Worm (Caenorhabditis elegans) whole organism, L4 larva: ENCODE data around the gene cyp-31A3.
"Not testable (repeated sequence)": the region's sequence is repeated elsewhere in the genome, so short reads cannot be mapped to it uniquely, and the experiment has no call there.

Source experiments
- F26F4.8 ChIP-seq: fragments of 200-800 bp; sonication (Bioruptor generic); conservative IDR thresholded peaks from 2 replicates; pipeline ENCODE4 v1.3.6; 2022; ENCODE audit warnings: missing genetic modification characterization, missing compliant biosample characterization
- F49E8.2 ChIP-seq: sonication (generic microtip); optimal IDR thresholded peaks from 2 replicates; lab custom pipeline; 2016; ENCODE audit warnings: missing compliant biosample characterization, mild to moderate bottlenecking, missing genetic modification characterization, borderline replicate concordance
- T20F7.1 ChIP-seq: fragments of 200-800 bp; sonication (Bioruptor generic); optimal IDR thresholded peaks from 2 replicates; lab custom pipeline; 2018; ENCODE audit warnings: mild to moderate bottlenecking, missing genetic modification characterization, missing compliant biosample characterization
- Y48G9A.11 ChIP-seq: fragments of 200-800 bp; sonication (Bioruptor generic); IDR thresholded peaks from 2 replicates; pipeline ENCODE4 v1.3.6; 2022; ENCODE audit warnings: missing genetic modification reagents, missing genetic modification characterization, missing compliant biosample characterization
- Y5F2A.4 ChIP-seq: fragments of 200-800 bp; sonication (Bioruptor generic); optimal IDR thresholded peaks from 2 replicates; lab custom pipeline; 2018; ENCODE audit warnings: mild to moderate bottlenecking, missing genetic modification characterization, missing compliant biosample characterization
- Y75B8A.6 ChIP-seq: fragments of 200-800 bp; sonication (Bioruptor generic); IDR thresholded peaks from 2 replicates; pipeline ENCODE4 v1.3.6; 2022; ENCODE audit warnings: missing genetic modification reagents, missing genetic modification characterization, missing compliant biosample characterization
- ZK546.5 ChIP-seq, 2 experiments: sonication (generic microtip); optimal IDR thresholded peaks; 2 replicates each; lab custom pipeline; 2017; ENCODE audit warnings: missing biosample characterization in 2 of 2, missing genetic modification characterization in 2 of 2
- ceh-20 ChIP-seq: fragments of 200-800 bp; sonication (Bioruptor generic); IDR thresholded peaks from 2 replicates; pipeline ENCODE4 v1.3.6; 2022; ENCODE audit warnings: missing genetic modification reagents, missing genetic modification characterization, missing compliant biosample characterization
- ctbp-1 ChIP-seq: fragments of 200-800 bp; sonication (Bioruptor generic); IDR thresholded peaks from 2 replicates; pipeline ENCODE4 v1.3.6; 2022; ENCODE audit warnings: missing genetic modification reagents, missing genetic modification characterization, missing compliant biosample characterization
- daf-16 ChIP-seq, 3 experiments: sonication (generic microtip); optimal IDR thresholded peaks; 2 replicates each; lab custom pipeline; 2016 to 2017; ENCODE audit warnings: missing genetic modification characterization in 3 of 3, missing genetic modification reagents in 3 of 3, mild to moderate bottlenecking in 2 of 3, missing compliant biosample characterization in 2 of 3, missing biosample characterization in 1 of 3, moderate library complexity in 1 of 3
- daf-19 ChIP-seq: fragments of 200-800 bp; sonication (Bioruptor generic); conservative IDR thresholded peaks from 2 replicates; pipeline ENCODE4 v1.3.6; 2022; ENCODE audit warnings: missing genetic modification characterization, missing compliant biosample characterization
- daf-8 ChIP-seq: fragments of 200-800 bp; sonication (Bioruptor generic); IDR thresholded peaks from 2 replicates; pipeline ENCODE4 v1.3.6; 2022; ENCODE audit warnings: missing genetic modification characterization, missing compliant biosample characterization
- dmd-6 ChIP-seq: fragments of 200-800 bp; sonication (Bioruptor generic); IDR thresholded peaks from 2 replicates; pipeline ENCODE4 v1.3.6; 2022; ENCODE audit warnings: missing genetic modification reagents, missing genetic modification characterization, missing compliant biosample characterization
- dmd-8 ChIP-seq: fragments of 200-800 bp; sonication (Bioruptor generic); IDR thresholded peaks from 2 replicates; pipeline ENCODE4 v1.3.6; 2022; ENCODE audit warnings: missing genetic modification characterization, missing compliant biosample characterization
- duxl-1 ChIP-seq: sonication (generic microtip); optimal IDR thresholded peaks from 2 replicates; lab custom pipeline; 2016; ENCODE audit warnings: mild to moderate bottlenecking, missing genetic modification characterization, moderate library complexity, missing compliant biosample characterization; ENCODE audit not compliant: poor library complexity
- egl-43 ChIP-seq: fragments of 200-800 bp; sonication (Bioruptor generic); IDR thresholded peaks from 2 replicates; pipeline ENCODE4 v1.3.6; 2022; ENCODE audit warnings: missing genetic modification reagents, missing genetic modification characterization, missing compliant biosample characterization
- hif-1 ChIP-seq, 2 experiments: sonication (generic microtip); optimal IDR thresholded peaks; 2 replicates each; lab custom pipeline; 2016 to 2017; ENCODE audit warnings: missing compliant biosample characterization in 2 of 2, missing genetic modification characterization in 2 of 2, missing genetic modification reagents in 2 of 2, missing genotype in 2 of 2, mild to moderate bottlenecking in 1 of 2
- hmg-1.1 ChIP-seq: fragments of 200-800 bp; sonication (Bioruptor generic); IDR thresholded peaks from 2 replicates; pipeline ENCODE4 v1.3.6; 2022; ENCODE audit warnings: missing genetic modification reagents, missing genetic modification characterization, missing compliant biosample characterization
- lin-1 ChIP-seq: fragments of 200-800 bp; sonication (Bioruptor generic); IDR thresholded peaks from 2 replicates; pipeline ENCODE4 v1.3.6; 2022; ENCODE audit warnings: missing genetic modification reagents, missing genetic modification characterization, missing compliant biosample characterization
- lin-15B ChIP-seq: fragments of 150-350 bp; sonication (generic microtip); optimal IDR thresholded peaks from 3 replicates; lab custom pipeline; 2014; ENCODE audit warnings: missing biosample characterization, missing genetic modification characterization
- lin-29 ChIP-seq: fragments of 200-800 bp; sonication (Bioruptor generic); IDR thresholded peaks from 2 replicates; pipeline ENCODE4 v1.3.6; 2022; ENCODE audit warnings: missing genetic modification reagents, missing genetic modification characterization, missing compliant biosample characterization
- lin-38 ChIP-seq: fragments of 200-800 bp; sonication (Bioruptor generic); IDR thresholded peaks from 2 replicates; pipeline ENCODE4 v1.3.6; 2022; ENCODE audit warnings: missing genetic modification reagents, missing genetic modification characterization, missing compliant biosample characterization
- lir-3 ChIP-seq: sonication (generic microtip); optimal IDR thresholded peaks from 2 replicates; lab custom pipeline; 2016; ENCODE audit warnings: mild to moderate bottlenecking, missing genetic modification characterization, missing compliant biosample characterization
- lsy-2 ChIP-seq, 2 experiments: fragments of 150-350 bp in 1 of 2; sonication (generic microtip) in 1 of 2; optimal IDR thresholded peaks; 2 replicates each; lab custom pipeline; 2014 to 2017; ENCODE audit warnings: missing biosample characterization in 2 of 2, missing genetic modification characterization in 2 of 2
- madf-9 ChIP-seq: fragments of 200-800 bp; sonication (Bioruptor generic); conservative IDR thresholded peaks from 2 replicates; pipeline ENCODE4 v1.3.6; 2022; ENCODE audit warnings: missing genetic modification reagents, missing genetic modification characterization, missing compliant biosample characterization
- mdt-29 ChIP-seq: fragments of 200-800 bp; sonication (Bioruptor generic); IDR thresholded peaks from 2 replicates; pipeline ENCODE4 v1.3.6; 2022; ENCODE audit warnings: missing genetic modification reagents, missing genetic modification characterization, missing compliant biosample characterization
- mes-2 ChIP-seq: sonication (generic microtip); optimal IDR thresholded peaks from 2 replicates; lab custom pipeline; 2016; ENCODE audit warnings: missing genotype, mild to moderate bottlenecking, missing genetic modification characterization, missing compliant biosample characterization; ENCODE audit not compliant: poor library complexity, severe bottlenecking
- mxl-2 ChIP-seq: fragments of 200-800 bp; sonication (Bioruptor generic); conservative IDR thresholded peaks from 2 replicates; pipeline ENCODE4 v1.3.6; 2022; ENCODE audit warnings: missing genetic modification reagents, missing genetic modification characterization, missing compliant biosample characterization
- mxl-3 ChIP-seq: fragments of 200-800 bp; sonication (Bioruptor generic); optimal IDR thresholded peaks from 2 replicates; lab custom pipeline; 2018; ENCODE audit warnings: mild to moderate bottlenecking, missing genetic modification characterization, missing compliant biosample characterization
- nhr-102 ChIP-seq: sonication (generic microtip); optimal IDR thresholded peaks from 2 replicates; lab custom pipeline; 2016; ENCODE audit warnings: mild to moderate bottlenecking, missing genetic modification characterization, moderate library complexity, missing compliant biosample characterization
- nhr-11 ChIP-seq: fragments of 150-350 bp; optimal IDR thresholded peaks from 2 replicates; lab custom pipeline; 2014; ENCODE audit warnings: missing biosample characterization, missing genetic modification characterization
- nhr-237 ChIP-seq: sonication (generic microtip); optimal IDR thresholded peaks from 2 replicates; lab custom pipeline; 2017; ENCODE audit warnings: missing biosample characterization, missing genetic modification characterization
- nhr-28 ChIP-seq: fragments of 150-350 bp; optimal IDR thresholded peaks from 2 replicates; lab custom pipeline; 2014; ENCODE audit warnings: missing biosample characterization, missing genetic modification characterization
- nhr-41 ChIP-seq: fragments of 200-800 bp; sonication (Bioruptor generic); IDR thresholded peaks from 2 replicates; pipeline ENCODE4 v1.3.6; 2022; ENCODE audit warnings: missing genetic modification reagents, missing genetic modification characterization, missing compliant biosample characterization
- nhr-48 ChIP-seq: sonication (generic microtip); optimal IDR thresholded peaks from 2 replicates; lab custom pipeline; 2016; ENCODE audit warnings: mild to moderate bottlenecking, missing genetic modification characterization, missing compliant biosample characterization
- nhr-77 ChIP-seq: fragments of 150-350 bp; optimal IDR thresholded peaks from 2 replicates; lab custom pipeline; 2014; ENCODE audit warnings: missing biosample characterization, missing genetic modification characterization
- rbr-2 ChIP-seq: sonication (generic microtip); optimal IDR thresholded peaks from 2 replicates; lab custom pipeline; 2016; ENCODE audit warnings: missing genotype, missing genetic modification characterization, missing compliant biosample characterization
- saeg-2 ChIP-seq: fragments of 200-800 bp; sonication (Bioruptor generic); IDR thresholded peaks from 2 replicates; pipeline ENCODE4 v1.3.6; 2022; ENCODE audit warnings: missing genetic modification reagents, missing genetic modification characterization, missing compliant biosample characterization
- sdz-12 ChIP-seq: fragments of 200-800 bp; sonication (Bioruptor generic); optimal IDR thresholded peaks from 2 replicates; lab custom pipeline; 2018; ENCODE audit warnings: mild to moderate bottlenecking, missing genetic modification characterization, missing compliant biosample characterization
- snpc-1.2 ChIP-seq: fragments of 200-800 bp; sonication (Bioruptor generic); IDR thresholded peaks from 2 replicates; pipeline ENCODE4 v1.3.6; 2022; ENCODE audit warnings: missing genetic modification reagents, missing genetic modification characterization, missing compliant biosample characterization
- spr-1 ChIP-seq: sonication (generic microtip); optimal IDR thresholded peaks from 2 replicates; lab custom pipeline; 2016; ENCODE audit warnings: mild to moderate bottlenecking, missing genetic modification characterization, missing compliant biosample characterization
- spr-3 ChIP-seq: fragments of 200-800 bp; sonication (Bioruptor generic); optimal IDR thresholded peaks from 2 replicates; lab custom pipeline; 2018; ENCODE audit warnings: mild to moderate bottlenecking, missing genetic modification characterization, missing compliant biosample characterization
- tag-97 ChIP-seq: fragments of 200-800 bp; sonication (Bioruptor generic); IDR thresholded peaks from 2 replicates; pipeline ENCODE4 v1.3.6; 2022; ENCODE audit warnings: missing genetic modification characterization, missing compliant biosample characterization
- unc-130 ChIP-seq: sonication (generic microtip); optimal IDR thresholded peaks from 2 replicates; lab custom pipeline; 2016; ENCODE audit warnings: missing genetic modification reagents, missing genetic modification characterization, missing compliant biosample characterization
- unc-62 ChIP-seq, 3 experiments: fragments of 150-350 bp in 1 of 3; sonication (generic microtip); optimal IDR thresholded peaks in 2 of 3; peaks in 1 of 3; 1 replicate in 1 of 3; 2 replicates in 2 of 3; lab custom pipeline; 2014 to 2017; ENCODE audit warnings: missing biosample characterization in 3 of 3, missing genetic modification characterization in 3 of 3, missing genetic modification reagents in 3 of 3, missing genotype in 1 of 3
- vab-7 ChIP-seq: fragments of 200-800 bp; sonication (Bioruptor generic); IDR thresholded peaks from 2 replicates; pipeline ENCODE4 v1.3.6; 2022; ENCODE audit warnings: missing genetic modification reagents, missing genetic modification characterization, missing compliant biosample characterization
- zfp-3 ChIP-seq: fragments of 200-800 bp; sonication (Bioruptor generic); conservative IDR thresholded peaks from 2 replicates; pipeline ENCODE4 v1.3.6; 2022; ENCODE audit warnings: missing genetic modification reagents, missing genetic modification characterization, missing compliant biosample characterization
- zip-2 ChIP-seq: fragments of 150-350 bp; optimal IDR thresholded peaks from 2 replicates; lab custom pipeline; 2014; ENCODE audit warnings: missing biosample characterization, missing genetic modification characterization

The cyp-31A3 gene

DNA sequence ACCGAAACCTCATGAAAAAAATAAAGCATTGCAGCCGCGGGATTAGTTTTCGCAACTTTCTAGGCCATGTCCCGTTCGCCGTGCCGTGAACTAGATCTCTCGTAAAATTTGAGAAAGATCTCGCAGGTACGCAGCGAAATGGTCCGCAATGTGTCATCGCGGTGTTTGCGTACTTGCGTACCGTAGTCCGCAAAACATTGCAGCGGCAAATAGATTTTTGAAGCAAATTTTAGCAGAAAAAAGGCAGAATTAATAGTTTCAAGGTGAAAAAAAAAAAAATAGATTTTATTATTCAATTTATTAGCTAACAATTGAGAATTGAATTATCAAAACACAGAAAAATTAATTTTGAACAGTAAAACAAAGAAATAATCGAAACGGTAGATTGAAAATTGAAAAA lies 32.9 kb upstream of the cyp-31A3 start:
- TF ChIP-seq lir-3 (tag; lab: Kevin White, UChicago) = peak; percentile 60
- peak; percentile 71 for TF ChIP-seq nhr-77 (tag; lab: Kevin White, UChicago)
- peak; percentile 62 for TF ChIP-seq lin-15B
- peak; percentile 95 for TF ChIP-seq mxl-2 (GFP tag; lab: Robert Waterston, UW)
- peak; percentile 94 for TF ChIP-seq T20F7.1 (GFP tag; lab: Kevin White, UChicago)
- peak; percentile 98 for TF ChIP-seq lin-1
- peak; percentile 70 for TF ChIP-seq duxl-1 (tag; lab: Kevin White, UChicago)
- peak; percentile 99 for TF ChIP-seq ctbp-1 (GFP tag; lab: Robert Waterston, UW)
- 0 out of 2 replicates have a peak, but pooled peaks have one; percentile 33 for TF ChIP-seq F26F4.8 (GFP tag; lab: Robert Waterston, UW)
- peak; percentile 95 for TF ChIP-seq nhr-41 (GFP tag; lab: Robert Waterston, UW)
- peak; percentile 100 for TF ChIP-seq zfp-3 (GFP tag; lab: Robert Waterston, UW)
- TF ChIP-seq mes-2 (tag; lab: Kevin White, UChicago) = peak; percentile 92
- TF ChIP-seq nhr-48 (tag; lab: Kevin White, UChicago) = peak; percentile 84
- peak; percentile 98 for TF ChIP-seq tag-97 (GFP tag; lab: Robert Waterston, UW)
- TF ChIP-seq mdt-29 (GFP tag; lab: Robert Waterston, UW) = peak; percentile 98
- TF ChIP-seq hif-1 (tag; optimal IDR thresholded peaks at IDR 0.05; lab: Kevin White, UChicago) = peak in 1 of 2 experiments; percentile 84
- peak; percentile 70 for TF ChIP-seq spr-3 (GFP tag; lab: Kevin White, UChicago)
- TF ChIP-seq ceh-20 = peak; percentile 100
- TF ChIP-seq rbr-2 (tag; lab: Kevin White, UChicago) = peak; percentile 98
- TF ChIP-seq dmd-6 (GFP tag; lab: Robert Waterston, UW) = peak; percentile 100
- TF ChIP-seq vab-7 = peak; percentile 100
- peak; percentile 100 for TF ChIP-seq lin-29 (GFP tag; lab: Robert Waterston, UW)
- peak; percentile 1 for TF ChIP-seq sdz-12 (GFP tag; lab: Kevin White, UChicago)
- TF ChIP-seq hmg-1.1 (GFP tag; lab: Robert Waterston, UW) = peak; percentile 99
- TF ChIP-seq lsy-2 (tag; optimal IDR thresholded peaks at IDR 0.05; lab: Kevin White, UChicago) = peak; percentile 97 to 98
- peak; percentile 31 for TF ChIP-seq Y5F2A.4 (GFP tag; lab: Kevin White, UChicago)
- peak; percentile 0 for TF ChIP-seq F49E8.2 (tag; lab: Kevin White, UChicago)
- peak; percentile 29 for TF ChIP-seq zip-2 (tag; lab: Kevin White, UChicago)
- TF ChIP-seq unc-130 (GFP tag; lab: Kevin White, UChicago) = peak; percentile 86
- TF ChIP-seq unc-62 (GFP tag; optimal IDR thresholded peaks at IDR 0.05 in 1 of 2; lab: Kevin White, UChicago) = peak in 1 of 2 experiments; percentile 84
- TF ChIP-seq unc-62, daf-16 (tag; optimal IDR thresholded peaks at IDR 0.05; lab: Kevin White, UChicago): not testable (repeated sequence)
- TF ChIP-seq nhr-28 (tag; lab: Kevin White, UChicago) = peak; percentile 41
- TF ChIP-seq mxl-3 (GFP tag; lab: Kevin White, UChicago) = peak; percentile 75
- TF ChIP-seq ZK546.5 (tag; optimal IDR thresholded peaks at IDR 0.05; lab: Kevin White, UChicago) = peak in 1 of 2 experiments; percentile 71
- peak; percentile 55 for TF ChIP-seq nhr-237 (tag; lab: Kevin White, UChicago)
- peak; percentile 99 for TF ChIP-seq daf-8 (GFP tag; lab: Robert Waterston, UW)
- TF ChIP-seq spr-1 (tag; lab: Kevin White, UChicago) = peak; percentile 88
- TF ChIP-seq nhr-11 (tag; lab: Kevin White, UChicago) = peak; percentile 72
- TF ChIP-seq dmd-8 (GFP tag; lab: Robert Waterston, UW) = peak; percentile 82; the same call in 1 of the 2 replicates
- TF ChIP-seq saeg-2 = peak; percentile 98
- TF ChIP-seq Y48G9A.11 (GFP tag; lab: Robert Waterston, UW) = peak; percentile 96
- TF ChIP-seq nhr-102 (tag; lab: Kevin White, UChicago) = peak; percentile 96
- peak; percentile 100 for TF ChIP-seq lin-38 (GFP tag; lab: Robert Waterston, UW)
- peak; percentile 93 for TF ChIP-seq snpc-1.2 (GFP tag; lab: Robert Waterston, UW)
- peak; percentile 100 for TF ChIP-seq madf-9 (GFP tag; lab: Robert Waterston, UW)
- TF ChIP-seq Y75B8A.6 (GFP tag; lab: Robert Waterston, UW) = peak; percentile 99
- TF ChIP-seq daf-19 = peak; percentile 100
- peak; percentile 31 to 83 for TF ChIP-seq daf-16 (GFP tag; optimal IDR thresholded peaks at IDR 0.05; lab: Kevin White, UChicago)
- peak; percentile 99 for TF ChIP-seq egl-43
